Worm (Caenorhabditis elegans) whole organism, late embryonic: Measurements from ENCODE around the gene rpn-12.

ENCODE experiments used
- C08G9.2 ChIP-seq: sonication (generic microtip); optimal IDR thresholded peaks from 2 replicates; lab custom pipeline; 2016; ENCODE audit warnings: mild to moderate bottlenecking, missing genetic modification characterization, moderate library complexity, missing compliant biosample characterization
- C38D4.7 ChIP-seq: fragments of 200-800 bp; sonication (Bioruptor generic); optimal IDR thresholded peaks from 2 replicates; lab custom pipeline; 2018; ENCODE audit warnings: mild to moderate bottlenecking, missing genetic modification characterization, moderate library complexity, missing compliant biosample characterization
- F13H6.1 ChIP-seq: sonication (generic microtip); optimal IDR thresholded peaks from 2 replicates; lab custom pipeline; 2016; ENCODE audit warnings: missing genetic modification characterization, missing compliant biosample characterization
- K02D7.2 ChIP-seq: sonication (generic microtip); optimal IDR thresholded peaks from 2 replicates; lab custom pipeline; 2017; ENCODE audit warnings: mild to moderate bottlenecking, missing genetic modification characterization, missing compliant biosample characterization
- Y22D7AL.16 ChIP-seq: sonication (generic microtip); optimal IDR thresholded peaks from 2 replicates; lab custom pipeline; 2016; ENCODE audit warnings: missing genetic modification characterization, missing compliant biosample characterization
- ama-1 ChIP-seq: fragments of 150-350 bp; optimal IDR thresholded peaks from 2 replicates; lab custom pipeline; 2014
- ceh-14 ChIP-seq: sonication (generic microtip); optimal IDR thresholded peaks from 2 replicates; lab custom pipeline; 2016; ENCODE audit warnings: missing genotype, missing genetic modification characterization, missing compliant biosample characterization
- ceh-19 ChIP-seq: fragments of 200-800 bp; sonication (Bioruptor generic); optimal IDR thresholded peaks from 2 replicates; lab custom pipeline; 2018; ENCODE audit warnings: mild to moderate bottlenecking, missing genetic modification characterization, missing compliant biosample characterization
- ceh-2 ChIP-seq: sonication (generic microtip); optimal IDR thresholded peaks from 2 replicates; lab custom pipeline; 2016; ENCODE audit warnings: missing genotype, missing genetic modification characterization, missing compliant biosample characterization
- ceh-22 ChIP-seq: sonication (generic microtip); optimal IDR thresholded peaks from 2 replicates; lab custom pipeline; 2017; ENCODE audit warnings: missing biosample characterization, missing genetic modification characterization
- ceh-24 ChIP-seq: sonication (generic microtip); optimal IDR thresholded peaks from 2 replicates; lab custom pipeline; 2016; ENCODE audit warnings: mild to moderate bottlenecking, missing genetic modification characterization, missing compliant biosample characterization
- ceh-31 ChIP-seq: sonication (generic microtip); optimal IDR thresholded peaks from 2 replicates; lab custom pipeline; 2016; ENCODE audit warnings: missing genetic modification characterization, missing compliant biosample characterization
- ceh-34 ChIP-seq: sonication (generic microtip); optimal IDR thresholded peaks from 2 replicates; lab custom pipeline; 2016; ENCODE audit warnings: mild to moderate bottlenecking, missing genetic modification characterization, missing compliant biosample characterization
- ceh-48 ChIP-seq: sonication (generic microtip); optimal IDR thresholded peaks from 2 replicates; lab custom pipeline; 2016; ENCODE audit warnings: missing genetic modification characterization, inconsistent platforms, missing compliant biosample characterization
- ceh-6 ChIP-seq: fragments of 200-800 bp; sonication (Bioruptor generic); optimal IDR thresholded peaks from 2 replicates; lab custom pipeline; 2018; ENCODE audit warnings: mild to moderate bottlenecking, missing genetic modification characterization, missing compliant biosample characterization
- che-1 ChIP-seq: sonication (generic microtip); optimal IDR thresholded peaks from 2 replicates; lab custom pipeline; 2016; ENCODE audit warnings: mild to moderate bottlenecking, missing genetic modification characterization, missing compliant biosample characterization
- dmd-4 ChIP-seq: sonication (generic microtip); optimal IDR thresholded peaks from 2 replicates; lab custom pipeline; 2016; ENCODE audit warnings: borderline replicate concordance, missing genetic modification characterization, missing compliant biosample characterization
- dve-1 ChIP-seq: sonication (generic microtip); optimal IDR thresholded peaks from 2 replicates; lab custom pipeline; 2017; ENCODE audit warnings: antibody characterized with exemption, mild to moderate bottlenecking, missing genetic modification characterization, missing compliant biosample characterization
- elt-4 ChIP-seq: sonication (generic microtip); optimal IDR thresholded peaks from 2 replicates; lab custom pipeline; 2016; ENCODE audit warnings: missing genetic modification characterization, missing compliant biosample characterization
- eyg-1 ChIP-seq: sonication (generic microtip); optimal IDR thresholded peaks from 2 replicates; lab custom pipeline; 2016; ENCODE audit warnings: missing genotype, missing genetic modification characterization, missing compliant biosample characterization
- fkh-10 ChIP-seq: fragments of 150-350 bp; optimal IDR thresholded peaks from 2 replicates; lab custom pipeline; 2014; ENCODE audit warnings: missing biosample characterization, missing genetic modification reagents, missing genetic modification characterization
- hlh-13 ChIP-seq: fragments of 200-800 bp; sonication (Bioruptor generic); optimal IDR thresholded peaks from 2 replicates; lab custom pipeline; 2018; ENCODE audit warnings: mild to moderate bottlenecking, missing genetic modification characterization, missing compliant biosample characterization
- hlh-15 ChIP-seq: sonication (generic microtip); optimal IDR thresholded peaks from 2 replicates; lab custom pipeline; 2016; ENCODE audit warnings: missing genetic modification characterization, missing compliant biosample characterization
- hlh-30 ChIP-seq: sonication (generic microtip); optimal IDR thresholded peaks from 2 replicates; lab custom pipeline; 2017; ENCODE audit warnings: antibody characterized with exemption, missing genetic modification characterization, missing compliant biosample characterization; ENCODE audit not compliant: insufficient read depth
- hlh-6 ChIP-seq: sonication (generic microtip); optimal IDR thresholded peaks from 2 replicates; lab custom pipeline; 2016; ENCODE audit warnings: missing genotype, missing genetic modification characterization, missing compliant biosample characterization
- hlh-8 ChIP-seq: sonication (generic microtip); optimal IDR thresholded peaks from 2 replicates; lab custom pipeline; 2016; ENCODE audit warnings: missing genotype, missing genetic modification characterization, missing compliant biosample characterization
- lim-6 ChIP-seq: sonication (generic microtip); optimal IDR thresholded peaks from 2 replicates; lab custom pipeline; 2016; ENCODE audit warnings: missing genetic modification characterization, missing compliant biosample characterization
- lin-11 ChIP-seq: fragments of 200-800 bp; sonication (Bioruptor generic); optimal IDR thresholded peaks from 2 replicates; lab custom pipeline; 2018; ENCODE audit warnings: mild to moderate bottlenecking, missing genetic modification characterization, missing compliant biosample characterization
- madf-2 ChIP-seq: sonication (generic microtip); optimal IDR thresholded peaks from 2 replicates; lab custom pipeline; 2017; ENCODE audit warnings: missing genetic modification characterization, missing compliant biosample characterization
- mec-3 ChIP-seq: sonication (generic microtip); optimal IDR thresholded peaks from 2 replicates; lab custom pipeline; 2016; ENCODE audit warnings: borderline replicate concordance, missing genetic modification characterization, missing compliant biosample characterization
- nhr-11 ChIP-seq: fragments of 150-350 bp; optimal IDR thresholded peaks from 2 replicates; lab custom pipeline; 2014; ENCODE audit warnings: missing biosample characterization, missing genetic modification characterization
- nhr-232 ChIP-seq: sonication (generic microtip); optimal IDR thresholded peaks from 2 replicates; lab custom pipeline; 2016; ENCODE audit warnings: missing genetic modification characterization, missing compliant biosample characterization
- npax-4 ChIP-seq: sonication (generic microtip); optimal IDR thresholded peaks from 2 replicates; lab custom pipeline; 2016; ENCODE audit warnings: missing genetic modification characterization, missing compliant biosample characterization
- odd-2 ChIP-seq: sonication (generic microtip); optimal IDR thresholded peaks from 2 replicates; lab custom pipeline; 2017; ENCODE audit warnings: antibody characterized with exemption, mild to moderate bottlenecking, missing genetic modification characterization, missing compliant biosample characterization
- pax-1 ChIP-seq: fragments of 150-350 bp; optimal IDR thresholded peaks from 2 replicates; lab custom pipeline; 2014; ENCODE audit warnings: missing biosample characterization, missing genetic modification characterization
- pha-2 ChIP-seq: sonication (generic microtip); optimal IDR thresholded peaks from 2 replicates; lab custom pipeline; 2017; ENCODE audit warnings: mild to moderate bottlenecking, missing genetic modification characterization, missing compliant biosample characterization
- pha-4 ChIP-seq: fragments of 150-350 bp; optimal IDR thresholded peaks from 2 replicates; lab custom pipeline; 2018; ENCODE audit warnings: missing biosample characterization, missing genetic modification reagents, missing genetic modification characterization
- pqm-1 ChIP-seq: sonication (generic microtip); optimal IDR thresholded peaks from 2 replicates; lab custom pipeline; 2016; ENCODE audit warnings: missing genetic modification characterization, missing compliant biosample characterization
- pros-1 ChIP-seq: fragments of 150-350 bp; optimal IDR thresholded peaks from 2 replicates; lab custom pipeline; 2014; ENCODE audit warnings: missing biosample characterization, missing genetic modification reagents, missing genetic modification characterization
- ref-2 ChIP-seq: sonication (generic microtip); optimal IDR thresholded peaks from 2 replicates; lab custom pipeline; 2016; ENCODE audit warnings: missing genetic modification characterization, missing compliant biosample characterization
- sdc-2 ChIP-seq: sonication (generic microtip); optimal IDR thresholded peaks from 2 replicates; lab custom pipeline; 2016; ENCODE audit warnings: missing genotype, missing genetic modification characterization, missing compliant biosample characterization
- sox-2 ChIP-seq: fragments of 200-800 bp; sonication (Bioruptor generic); IDR thresholded peaks from 2 replicates; pipeline ENCODE4 v1.3.6; 2022; ENCODE audit warnings: missing genetic modification reagents, missing genetic modification characterization, missing compliant biosample characterization
- sox-4 ChIP-seq: sonication (generic microtip); optimal IDR thresholded peaks from 2 replicates; lab custom pipeline; 2017; ENCODE audit warnings: mild to moderate bottlenecking, missing genetic modification characterization, inconsistent platforms, missing compliant biosample characterization
- tbx-2 ChIP-seq: sonication (generic microtip); optimal IDR thresholded peaks from 2 replicates; lab custom pipeline; 2016; ENCODE audit warnings: missing genetic modification characterization, missing compliant biosample characterization
- ttx-3 ChIP-seq: sonication (generic microtip); optimal IDR thresholded peaks from 2 replicates; lab custom pipeline; 2016; ENCODE audit warnings: missing genetic modification reagents, missing genetic modification characterization, missing compliant biosample characterization
- unc-42 ChIP-seq: sonication (generic microtip); optimal IDR thresholded peaks from 2 replicates; lab custom pipeline; 2016; ENCODE audit warnings: missing genotype, missing genetic modification characterization, missing compliant biosample characterization
- unc-55 ChIP-seq: sonication (generic microtip); optimal IDR thresholded peaks from 2 replicates; lab custom pipeline; 2017; ENCODE audit warnings: missing biosample characterization, missing genetic modification reagents, missing genetic modification characterization
- unc-86 ChIP-seq: sonication (generic microtip); optimal IDR thresholded peaks from 2 replicates; lab custom pipeline; 2016; ENCODE audit warnings: missing genetic modification characterization, missing compliant biosample characterization
- zip-5 ChIP-seq: sonication (generic microtip); optimal IDR thresholded peaks from 2 replicates; lab custom pipeline; 2016; ENCODE audit warnings: missing genetic modification characterization, missing compliant biosample characterization
- ztf-16 ChIP-seq: sonication (generic microtip); optimal IDR thresholded peaks from 2 replicates; lab custom pipeline; 2017; ENCODE audit warnings: missing genetic modification characterization, missing compliant biosample characterization

The rpn-12 gene

ce11 chrII:11634681-11635527 lies 18.0 kb upstream of the rpn-12 start (continued):
- TF ChIP-seq elt-4 (tag; lab: Kevin White, UChicago) (peak; percentile 6), nhr-11 (tag; lab: Kevin White, UChicago) (no peak), sdc-2 (tag; lab: Kevin White, UChicago) (peak; percentile 59), tbx-2 (tag; lab: Kevin White, UChicago) (peak; percentile 97), odd-2 (tag; lab: Kevin White, UChicago) (no peak), ztf-16 (tag; lab: Kevin White, UChicago) (peak; percentile 74), zip-5 (tag; lab: Kevin White, UChicago) (peak; percentile 18), C08G9.2 (peak; percentile 54), ceh-14 (tag; lab: Kevin White, UChicago) (peak; percentile 67), sox-2 (GFP tag; lab: Robert Waterston, UW) (no peak), ceh-22 (tag; lab: Kevin White, UChicago) (peak; percentile 84), hlh-6 (peak; percentile 82), ceh-6 (GFP tag; lab: Kevin White, UChicago) (peak; percentile 65), ceh-34 (tag; lab: Kevin White, UChicago) (peak; percentile 90), hlh-13 (no peak), dmd-4 (peak; percentile 81), madf-2 (tag; lab: Kevin White, UChicago) (peak; percentile 97), npax-4 (no peak), pros-1 (tag; lab: Kevin White, UChicago) (peak; percentile 89), ttx-3 (tag; lab: Kevin White, UChicago) (peak; percentile 43), eyg-1 (peak; percentile 78), sox-4 (tag; lab: Kevin White, UChicago) (peak; percentile 43), unc-42 (peak; percentile 54), unc-86 (tag; lab: Kevin White, UChicago) (peak; percentile 82), C38D4.7 (peak; percentile 44), pha-2 (peak; percentile 79), ceh-48 (tag; lab: Kevin White, UChicago) (peak; percentile 92), pqm-1 (tag; lab: Kevin White, UChicago) (peak; percentile 33), lim-6 (tag; lab: Kevin White, UChicago) (peak; percentile 56), dve-1 (tag; lab: Kevin White, UChicago) (peak; percentile 79), K02D7.2 (tag; lab: Kevin White, UChicago) (no peak), mec-3 (tag; lab: Kevin White, UChicago) (no peak), ceh-19 (GFP tag; lab: Kevin White, UChicago) (peak; percentile 57), hlh-15 (tag; lab: Kevin White, UChicago) (no peak), pha-4 (no peak), fkh-10 (GFP tag; lab: Kevin White, UChicago) (peak; percentile 58), ceh-2 (tag; lab: Kevin White, UChicago) (peak; percentile 69), hlh-30 (tag; lab: Kevin White, UChicago) (peak; percentile 60), ref-2 (tag; lab: Kevin White, UChicago) (peak; percentile 82), nhr-232 (tag; lab: Kevin White, UChicago) (peak; percentile 44)
- TF ChIP-seq, all 69 proteins: peak for 50

DNA sequence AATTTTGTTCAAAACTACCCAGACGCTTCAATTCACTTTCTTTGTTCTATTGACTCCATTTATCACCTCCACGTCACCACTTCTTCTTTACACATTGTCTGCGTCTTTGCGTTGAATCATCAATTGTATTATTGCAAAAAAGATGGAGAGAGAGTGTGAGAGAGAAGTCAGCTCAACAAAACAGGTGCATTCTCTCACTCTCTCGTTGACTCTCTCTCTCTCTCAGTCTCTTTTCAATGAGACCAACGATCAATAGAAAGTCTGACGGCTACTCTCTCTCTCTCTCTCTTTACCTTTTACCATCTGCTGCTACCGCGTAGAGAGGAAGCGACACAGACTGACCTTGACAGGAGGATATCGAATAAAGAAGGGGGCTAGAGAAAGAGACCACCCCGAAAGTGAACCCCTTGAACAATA lies 17.2 kb upstream of the rpn-12 start:
- TF ChIP-seq sdc-2 (tag; lab: Kevin White, UChicago) (peak; percentile 39), hlh-8 (tag; lab: Kevin White, UChicago) (peak; percentile 35), ama-1 (peak; percentile 81), mec-3 (tag; lab: Kevin White, UChicago) (no peak), ceh-48 (tag; lab: Kevin White, UChicago) (peak; percentile 44), Y22D7AL.16 (peak; percentile 36), ceh-2 (tag; lab: Kevin White, UChicago) (peak; percentile 31), che-1 (tag; lab: Kevin White, UChicago) (no peak), ceh-6 (GFP tag; lab: Kevin White, UChicago) (peak; percentile 5), hlh-15 (tag; lab: Kevin White, UChicago) (no peak), lin-11 (tag; lab: Kevin White, UChicago) (no peak), ceh-19 (GFP tag; lab: Kevin White, UChicago) (no peak), C08G9.2 (peak; percentile 6), dve-1 (tag; lab: Kevin White, UChicago) (peak; percentile 54), madf-2 (tag; lab: Kevin White, UChicago) (peak; percentile 84), F13H6.1 (tag; lab: Kevin White, UChicago) (peak; percentile 65), pax-1 (tag; lab: Kevin White, UChicago) (peak; percentile 80), ceh-31 (tag; lab: Kevin White, UChicago) (peak; percentile 74), ceh-24 (tag; lab: Kevin White, UChicago) (no peak), npax-4 (no peak), unc-55 (GFP tag; lab: Kevin White, UChicago) (peak; percentile 87), pros-1 (tag; lab: Kevin White, UChicago) (peak; percentile 87), zip-5 (tag; lab: Kevin White, UChicago) (no peak)
